Worm (Caenorhabditis elegans): Measurements from ENCODE around the gene F21H7.3.

F21H7.3 gene

ce11 chrV:16235135-16235534 lies at the start of gene F21H7.3:
TSS of gene F21H7.3 (minus strand) at chrV:16235235.
- no peak for TF ChIP-seq elt-1 (tag; optimal IDR thresholded peaks at IDR 0.05)
- TF ChIP-seq elt-3 (tag; optimal IDR thresholded peaks at IDR 0.05) = no peak
- TF ChIP-seq nhr-76 (tag; optimal IDR thresholded peaks at IDR 0.05) = no peak
- no peak for TF ChIP-seq mdl-1 (tag; optimal IDR thresholded peaks at IDR 0.05)

ce11 chrV:16282147-16282546 lies 47.1 kb upstream of the F21H7.3 start, which contains the start of gene F28G4.2:
TSS of gene F28G4.2 (minus strand) at chrV:16282321.
- TF ChIP-seq nhr-12 (tag; optimal IDR thresholded peaks at IDR 0.05) = no peak
- TF ChIP-seq lin-39 (tag; optimal IDR thresholded peaks at IDR 0.05) = no peak
- no peak for TF ChIP-seq nhr-237 (tag; optimal IDR thresholded peaks at IDR 0.05)
- no peak for TF ChIP-seq egl-27 (tag; optimal IDR thresholded peaks at IDR 0.05)
- TF ChIP-seq skn-1 (tag; optimal IDR thresholded peaks at IDR 0.05) = no peak
- TF ChIP-seq tbx-2 (tag; optimal IDR thresholded peaks at IDR 0.05) = no peak
- TF ChIP-seq nhr-77 (tag; optimal IDR thresholded peaks at IDR 0.05) = no peak
- TF ChIP-seq ZK546.5 (tag; optimal IDR thresholded peaks at IDR 0.05) = no peak
- TF ChIP-seq zag-1 (tag; optimal IDR thresholded peaks at IDR 0.05) = no peak
- TF ChIP-seq pqm-1 (tag; optimal IDR thresholded peaks at IDR 0.05) = no peak
- TF ChIP-seq nhr-23 (tag; optimal IDR thresholded peaks at IDR 0.05) = no peak
- TF ChIP-seq nhr-43 (tag; optimal IDR thresholded peaks at IDR 0.05; ENCODE audit: poor library complexity, severe bottlenecking) = no peak
- TF ChIP-seq daf-12 (tag; optimal IDR thresholded peaks at IDR 0.05) = no peak
- no peak for TF ChIP-seq nfya-1 (tag; optimal IDR thresholded peaks at IDR 0.05; ENCODE audit: insufficient read depth)
- TF ChIP-seq elt-1 (tag; optimal IDR thresholded peaks at IDR 0.05) = no peak
- TF ChIP-seq elt-2 (tag; optimal IDR thresholded peaks at IDR 0.05) = no peak
- TF ChIP-seq jun-1 (tag; optimal IDR thresholded peaks at IDR 0.05) = no peak
- no peak for TF ChIP-seq nhr-11 (tag; optimal IDR thresholded peaks at IDR 0.05)
- TF ChIP-seq unc-62 (GFP tag; optimal IDR thresholded peaks at IDR 0.05) = no peak
- TF ChIP-seq snpc-4 (tag; optimal IDR thresholded peaks at IDR 0.05) = no peak

- TF ChIP-seq skn-1 (tag; optimal IDR thresholded peaks at IDR 0.05) (no peak), pha-4 (tag; optimal IDR thresholded peaks at IDR 0.05) (peak; percentile 73), elt-2 (tag; optimal IDR thresholded peaks at IDR 0.05) (peak; percentile 93), pqm-1 (tag; optimal IDR thresholded peaks at IDR 0.05) (peak; percentile 97), aly-2 (tag; optimal IDR thresholded peaks at IDR 0.05) (no peak), jun-1 (tag; optimal IDR thresholded peaks at IDR 0.05) (peak; percentile 10), nhr-67 (tag; optimal IDR thresholded peaks at IDR 0.05) (no peak)
Measured at ce11 chrV:16277918-16278317, 42.9 kb upstream of the F21H7.3 start, which contains the start of gene cyp-37B1. TSS of gene cyp-37B1 (plus strand) at chrV:16278116.

ce11 chrV:16275347-16275746 lies 40.3 kb upstream of the F21H7.3 start, which contains the start of gene pacl-1:
TSS of gene pacl-1 (minus strand) at chrV:16275447.
- TF ChIP-seq ZK546.5 (tag; optimal IDR thresholded peaks at IDR 0.05) (no peak), ama-1 (optimal IDR thresholded peaks at IDR 0.05) (no peak), jun-1 (tag; optimal IDR thresholded peaks at IDR 0.05) (no peak), ztf-11 (tag; optimal IDR thresholded peaks at IDR 0.05) (no peak), nhr-23 (tag; optimal IDR thresholded peaks at IDR 0.05) (no peak), sea-2 (GFP tag; optimal IDR thresholded peaks at IDR 0.05) (no peak), daf-12 (tag; optimal IDR thresholded peaks at IDR 0.05) (no peak), nfya-1 (tag; optimal IDR thresholded peaks at IDR 0.05; ENCODE audit: insufficient read depth) (no peak)

- TF ChIP-seq skn-1 (tag; optimal IDR thresholded peaks at IDR 0.05) (no peak), pha-4 (tag; optimal IDR thresholded peaks at IDR 0.05) (no peak), egl-27 (tag; optimal IDR thresholded peaks at IDR 0.05) (no peak), sea-2 (GFP tag; optimal IDR thresholded peaks at IDR 0.05) (no peak), nhr-11 (tag; optimal IDR thresholded peaks at IDR 0.05) (no peak), aly-2 (tag; optimal IDR thresholded peaks at IDR 0.05) (no peak), lin-39 (tag; optimal IDR thresholded peaks at IDR 0.05) (no peak), zag-1 (tag; optimal IDR thresholded peaks at IDR 0.05) (no peak), ceh-28 (tag; optimal IDR thresholded peaks at IDR 0.05) (no peak), hmg-11 (tag; optimal IDR thresholded peaks at IDR 0.05) (no peak), ceh-9 (tag; optimal IDR thresholded peaks at IDR 0.05) (no peak), jun-1 (tag; optimal IDR thresholded peaks at IDR 0.05) (no peak), nhr-76 (tag; optimal IDR thresholded peaks at IDR 0.05) (no peak)
Measured at ce11 chrV:16271121-16271520, 36.1 kb upstream of the F21H7.3 start, which contains the start of gene T13F3.6. TSS of gene T13F3.6 (minus strand) at chrV:16271221.
